Fruit fly (Drosophila melanogaster): ENCODE results near the gene CG9213.

Gene CG9213

DNA sequence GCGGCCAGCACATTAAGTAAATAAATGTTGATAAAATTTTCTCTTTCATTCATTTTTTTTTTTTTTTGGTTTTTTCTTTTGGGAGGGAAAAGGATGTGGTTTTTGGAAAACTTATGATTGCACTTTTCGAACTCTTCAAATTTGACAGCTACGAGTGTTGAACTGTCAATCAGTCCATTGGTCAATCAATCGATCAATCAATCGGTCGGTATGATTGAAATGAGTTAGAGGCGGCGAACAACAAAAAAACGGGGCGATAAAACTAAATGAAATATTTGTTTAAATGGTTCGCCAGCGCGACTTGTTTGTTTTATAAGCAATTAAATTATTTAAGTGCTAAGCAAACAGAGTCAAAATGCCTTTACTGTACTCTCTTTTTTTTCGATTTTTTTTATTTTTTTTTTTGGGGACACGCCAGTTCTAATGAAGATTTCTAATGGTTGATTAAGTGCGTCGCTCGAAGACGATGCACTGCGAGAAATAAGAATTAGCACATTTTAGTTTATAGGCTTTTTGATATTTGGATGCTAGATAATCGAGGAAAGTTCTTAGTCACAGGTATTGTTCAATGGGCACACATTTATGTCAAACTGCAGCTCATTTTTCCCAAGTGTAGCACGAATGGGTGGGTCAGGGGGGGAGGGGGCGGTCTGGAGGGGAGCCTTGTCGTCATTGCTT is 44.8 kb upstream of the CG9213 start (continued):
- TF ChIP-seq maf-S (GFP tag; optimal IDR thresholded peaks at IDR 0.05) (peak; percentile 73), zfh2 (GFP tag; optimal IDR thresholded peaks at IDR 0.05) (peak; percentile 58), Atf3 (GFP tag; optimal IDR thresholded peaks at IDR 0.05) (peak; percentile 54), CG16815 (GFP tag; optimal IDR thresholded peaks at IDR 0.05) (peak; percentile 58), ase (GFP tag; IDR thresholded peaks at IDR 0.05) (peak; percentile 80; the same call in 2 of the 3 replicates), eve (GFP tag; optimal IDR thresholded peaks at IDR 0.05) (peak in 1 of 2 experiments; percentile 57), GATAe (GFP tag; conservative IDR thresholded peaks at IDR 0.05) (peak; percentile 58; the same call in 1 of the 2 replicates), Six4 (GFP tag; optimal IDR thresholded peaks at IDR 0.05) (peak; percentile 87), tup (GFP tag; optimal IDR thresholded peaks at IDR 0.05) (peak; percentile 22), NC2β (GFP tag; optimal IDR thresholded peaks at IDR 0.05) (peak; percentile 33), CG9817 (tag; optimal IDR thresholded peaks at IDR 0.05) (peak; percentile 88), dan (GFP tag; IDR thresholded peaks at IDR 0.05) (peak; percentile 56; the same call in 1 of the 2 replicates), CG1529 (GFP tag; optimal IDR thresholded peaks at IDR 0.05) (peak; percentile 79), pum (GFP tag; optimal IDR thresholded peaks at IDR 0.05) (peak; percentile 65), CG12659 (GFP tag; optimal IDR thresholded peaks at IDR 0.05) (peak; percentile 74), toy (GFP tag; IDR thresholded peaks at IDR 0.05) (no peak), Side (GFP tag; optimal IDR thresholded peaks at IDR 0.05) (peak; percentile 72), chinmo (GFP tag; IDR thresholded peaks at IDR 0.05; ENCODE audit: partially characterized antibody) (no peak), chm (GFP tag; IDR thresholded peaks at IDR 0.05) (peak; percentile 77), CG11695 (GFP tag; IDR thresholded peaks at IDR 0.05) (peak; percentile 63; the same call in 1 of the 3 replicates), CG12155 (GFP tag; optimal IDR thresholded peaks at IDR 0.05) (peak; percentile 76), lilli (GFP tag; optimal IDR thresholded peaks at IDR 0.05) (peak; percentile 70), esg (GFP tag; conservative IDR thresholded peaks at IDR 0.05) (peak; percentile 71), cg (GFP tag; optimal IDR thresholded peaks at IDR 0.05) (no peak), CG31388 (GFP tag; optimal IDR thresholded peaks at IDR 0.05) (peak; percentile 62), CG10543 (GFP tag; optimal IDR thresholded peaks at IDR 0.05) (peak; percentile 57), CG10979 (tag; optimal IDR thresholded peaks at IDR 0.05) (peak; percentile 82), sd (tag; optimal IDR thresholded peaks at IDR 0.05) (peak; percentile 31), vvl (GFP tag; IDR thresholded peaks at IDR 0.05) (peak; percentile 83), CG17328 (GFP tag; IDR thresholded peaks at IDR 0.05) (peak; percentile 69), sug (tag; optimal IDR thresholded peaks at IDR 0.05) (peak; percentile 87), CG12942 (GFP tag; optimal IDR thresholded peaks at IDR 0.05) (peak; percentile 81), wor (GFP tag; IDR thresholded peaks at IDR 0.05) (peak; percentile 51), fd64A (GFP tag; optimal IDR thresholded peaks at IDR 0.05) (peak; percentile 69), ERR (GFP tag; optimal IDR thresholded peaks at IDR 0.05) (peak; percentile 57), bbx (GFP tag; IDR thresholded peaks at IDR 0.05; ENCODE audit: partially characterized antibody) (no peak), tna (GFP tag; IDR thresholded peaks at IDR 0.05; ENCODE audit: partially characterized antibody) (no peak), CG3847 (GFP tag; IDR thresholded peaks at IDR 0.05) (peak; percentile 71), lmd (GFP tag; IDR thresholded peaks at IDR 0.05) (peak; percentile 83), Spps (tag; optimal IDR thresholded peaks at IDR 0.05) (peak; percentile 1), Aef1 (GFP tag; IDR thresholded peaks at IDR 0.05) (peak; percentile 78), run (tag; optimal IDR thresholded peaks at IDR 0.05) (peak; percentile 60), Chrac-16 (GFP tag; optimal IDR thresholded peaks at IDR 0.05) (peak; percentile 80), Ravus (GFP tag; IDR thresholded peaks at IDR 0.05) (0 out of 2 replicates have a peak, but pooled peaks have one; percentile 17), ind (GFP tag; optimal IDR thresholded peaks at IDR 0.05) (peak; percentile 90), Jarid2 (GFP tag; optimal IDR thresholded peaks at IDR 0.05) (peak; percentile 66), CG3065 (GFP tag; optimal IDR thresholded peaks at IDR 0.05) (peak; percentile 37), btn (GFP tag; optimal IDR thresholded peaks at IDR 0.05) (peak; percentile 58), crc (GFP tag; optimal IDR thresholded peaks at IDR 0.05) (peak; percentile 32), pzg (GFP tag; optimal IDR thresholded peaks at IDR 0.05) (no peak)
